Fruit fly (Drosophila melanogaster): ENCODE results near the gene IP3K2.

IP3K2 gene

DNA sequence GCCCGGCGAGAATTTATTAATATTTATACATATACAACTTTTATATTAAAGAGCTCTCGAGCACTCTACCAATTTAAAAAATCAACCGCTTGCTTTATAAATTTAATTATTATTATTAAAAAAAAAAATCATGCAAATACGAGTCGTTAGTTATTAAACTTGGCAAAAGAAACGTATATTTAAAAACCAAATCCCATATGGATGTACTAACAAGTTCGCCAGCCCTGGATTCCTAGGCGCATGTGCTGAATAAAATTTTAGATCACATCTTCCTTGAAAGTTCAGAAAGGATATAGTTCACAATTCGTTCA is 44.7 kb upstream of the IP3K2 start, which contains the start of gene comt (continued):
- TF ChIP-seq D (optimal IDR thresholded peaks at IDR 0.05) = no peak
- TF ChIP-seq D (GFP tag; optimal IDR thresholded peaks at IDR 0.05) = peak; percentile 48
- TF ChIP-seq HmgD (GFP tag; optimal IDR thresholded peaks at IDR 0.05) = no peak
- peak; percentile 70 for TF ChIP-seq CG8924 (tag; optimal IDR thresholded peaks at IDR 0.05)
- no peak for TF ChIP-seq Elba2 (GFP tag; optimal IDR thresholded peaks at IDR 0.05)
- no peak for TF ChIP-seq sqz (GFP tag; optimal IDR thresholded peaks at IDR 0.05)
- TF ChIP-seq CG14860 (GFP tag; IDR thresholded peaks at IDR 0.05; ENCODE audit: partially characterized antibody) = no peak
- TF ChIP-seq Scr (GFP tag; IDR thresholded peaks at IDR 0.05; ENCODE audit: partially characterized antibody) = no peak
- TF ChIP-seq maf-S (GFP tag; optimal IDR thresholded peaks at IDR 0.05) = no peak
- TF ChIP-seq pros (GFP tag; optimal IDR thresholded peaks at IDR 0.05) = no peak
- TF ChIP-seq CG16813 (GFP tag; IDR thresholded peaks at IDR 0.05; ENCODE audit: partially characterized antibody) = no peak
- TF ChIP-seq HLH3B (GFP tag; IDR thresholded peaks at IDR 0.05) = peak; percentile 57; the same call in 1 of the 2 replicates
- TF ChIP-seq Xbp1 (GFP tag; optimal IDR thresholded peaks at IDR 0.05) = peak; percentile 51
- TF ChIP-seq CG18011 (GFP tag; optimal IDR thresholded peaks at IDR 0.05) = no peak
- no peak for TF ChIP-seq CG4360 (GFP tag; IDR thresholded peaks at IDR 0.05)
- no peak for TF ChIP-seq Hsf (GFP tag; optimal IDR thresholded peaks at IDR 0.05)
- TF ChIP-seq CG7372 (GFP tag; IDR thresholded peaks at IDR 0.05) = no peak
- no peak for TF ChIP-seq Dip3 (GFP tag; optimal IDR thresholded peaks at IDR 0.05)
- no peak for TF ChIP-seq Sry-δ (GFP tag; optimal IDR thresholded peaks at IDR 0.05)
- TF ChIP-seq CG10565 (GFP tag; optimal IDR thresholded peaks at IDR 0.05) = no peak
- TF ChIP-seq fd64A (GFP tag; optimal IDR thresholded peaks at IDR 0.05) = no peak
- no peak for TF ChIP-seq dm (GFP tag; optimal IDR thresholded peaks at IDR 0.05)
- TF ChIP-seq CG11085 (GFP tag; IDR thresholded peaks at IDR 0.05) = no peak
- TF ChIP-seq gro (GFP tag; optimal IDR thresholded peaks at IDR 0.05) = no peak
- peak; percentile 70 for TF ChIP-seq unpg (GFP tag; optimal IDR thresholded peaks at IDR 0.05)
- 0 out of 2 replicates have a peak, but pooled peaks have one; percentile 16 for TF ChIP-seq CG6272 (GFP tag; IDR thresholded peaks at IDR 0.05)
- peak; percentile 8 for TF ChIP-seq CG3407 (GFP tag; optimal IDR thresholded peaks at IDR 0.05)
- peak; percentile 34 for TF ChIP-seq sug (tag; optimal IDR thresholded peaks at IDR 0.05)
- no peak for TF ChIP-seq Doc3 (GFP tag; IDR thresholded peaks at IDR 0.05; ENCODE audit: partially characterized antibody)
- no peak for TF ChIP-seq CG8478 (optimal IDR thresholded peaks at IDR 0.05)
- TF ChIP-seq CG10462 (GFP tag; optimal IDR thresholded peaks at IDR 0.05) = peak; percentile 41
- no peak for TF ChIP-seq da (GFP tag; optimal IDR thresholded peaks at IDR 0.05)
- TF ChIP-seq Poxn (GFP tag; IDR thresholded peaks at IDR 0.05) = no peak
- no peak for TF ChIP-seq p53 (GFP tag; optimal IDR thresholded peaks at IDR 0.05)
- peak; percentile 76 for TF ChIP-seq CG2712 (tag; optimal IDR thresholded peaks at IDR 0.05)
- no peak for TF ChIP-seq CG13123 (GFP tag; optimal IDR thresholded peaks at IDR 0.05)
- peak; percentile 74 for TF ChIP-seq Awh (GFP tag; IDR thresholded peaks at IDR 0.05)
- TF ChIP-seq lab (GFP tag; optimal IDR thresholded peaks at IDR 0.05) = no peak
- TF ChIP-seq fd3F (GFP tag; optimal IDR thresholded peaks at IDR 0.05) = peak; percentile 47
- no peak for TF ChIP-seq shn (GFP tag; optimal IDR thresholded peaks at IDR 0.05)
- peak; percentile 5 for TF ChIP-seq CG2202 (tag; optimal IDR thresholded peaks at IDR 0.05)
- TF ChIP-seq gt (GFP tag; IDR thresholded peaks at IDR 0.05) = no peak
- TF ChIP-seq esg (GFP tag; conservative IDR thresholded peaks at IDR 0.05) = peak; percentile 43
- peak; percentile 51; the same call in 1 of the 2 replicates for TF ChIP-seq stc (GFP tag; IDR thresholded peaks at IDR 0.05)
- no peak for TF ChIP-seq vfl (GFP tag; optimal IDR thresholded peaks at IDR 0.05)
- no peak for TF ChIP-seq CG16863 (GFP tag; optimal IDR thresholded peaks at IDR 0.05)
- TF ChIP-seq CG8089 (GFP tag; optimal IDR thresholded peaks at IDR 0.05) = no peak
- no peak for TF ChIP-seq CG12236 (GFP tag; optimal IDR thresholded peaks at IDR 0.05)
- TF ChIP-seq CG1647 (GFP tag; optimal IDR thresholded peaks at IDR 0.05) = no peak
- TF ChIP-seq CG2875 (GFP tag; optimal IDR thresholded peaks at IDR 0.05) = peak; percentile 26
- TF ChIP-seq CG1529 (GFP tag; optimal IDR thresholded peaks at IDR 0.05) = no peak
- no peak for TF ChIP-seq btn (GFP tag; optimal IDR thresholded peaks at IDR 0.05)
- no peak for TF ChIP-seq Side (GFP tag; optimal IDR thresholded peaks at IDR 0.05)

Data from whole organism, embryonic.